Worm (Caenorhabditis elegans) whole organism, late embryonic: ENCODE results near the gene F13D11.3.

ENCODE experiments used
- C08G9.2 ChIP-seq: sonication (generic microtip); optimal IDR thresholded peaks from 2 replicates; lab custom pipeline; 2016; ENCODE audit warnings: mild to moderate bottlenecking, missing genetic modification characterization, moderate library complexity, missing compliant biosample characterization
- C38D4.7 ChIP-seq: fragments of 200-800 bp; sonication (Bioruptor generic); optimal IDR thresholded peaks from 2 replicates; lab custom pipeline; 2018; ENCODE audit warnings: mild to moderate bottlenecking, missing genetic modification characterization, moderate library complexity, missing compliant biosample characterization
- F13H6.1 ChIP-seq: sonication (generic microtip); optimal IDR thresholded peaks from 2 replicates; lab custom pipeline; 2016; ENCODE audit warnings: missing genetic modification characterization, missing compliant biosample characterization
- K09A11.1 ChIP-seq: sonication (generic microtip); optimal IDR thresholded peaks from 2 replicates; lab custom pipeline; 2017; ENCODE audit warnings: antibody characterized with exemption, mild to moderate bottlenecking, missing genetic modification characterization, missing compliant biosample characterization; ENCODE audit not compliant: insufficient read depth
- ceh-18 ChIP-seq: sonication (generic microtip); optimal IDR thresholded peaks from 2 replicates; lab custom pipeline; 2016; ENCODE audit warnings: missing genetic modification characterization, missing compliant biosample characterization
- ceh-2 ChIP-seq: sonication (generic microtip); optimal IDR thresholded peaks from 2 replicates; lab custom pipeline; 2016; ENCODE audit warnings: missing genotype, missing genetic modification characterization, missing compliant biosample characterization
- ceh-30 ChIP-seq: fragments of 150-350 bp; optimal IDR thresholded peaks from 2 replicates; lab custom pipeline; 2014; ENCODE audit warnings: missing biosample characterization, missing genetic modification characterization
- ceh-34 ChIP-seq: sonication (generic microtip); optimal IDR thresholded peaks from 2 replicates; lab custom pipeline; 2016; ENCODE audit warnings: mild to moderate bottlenecking, missing genetic modification characterization, missing compliant biosample characterization
- ceh-48 ChIP-seq: sonication (generic microtip); optimal IDR thresholded peaks from 2 replicates; lab custom pipeline; 2016; ENCODE audit warnings: missing genetic modification characterization, inconsistent platforms, missing compliant biosample characterization
- ceh-6 ChIP-seq: fragments of 200-800 bp; sonication (Bioruptor generic); optimal IDR thresholded peaks from 2 replicates; lab custom pipeline; 2018; ENCODE audit warnings: mild to moderate bottlenecking, missing genetic modification characterization, missing compliant biosample characterization
- ceh-9 ChIP-seq: sonication (generic microtip); optimal IDR thresholded peaks from 2 replicates; lab custom pipeline; 2016; ENCODE audit warnings: mild to moderate bottlenecking, missing genetic modification characterization, inconsistent platforms, missing compliant biosample characterization
- che-1 ChIP-seq: sonication (generic microtip); optimal IDR thresholded peaks from 2 replicates; lab custom pipeline; 2016; ENCODE audit warnings: mild to moderate bottlenecking, missing genetic modification characterization, missing compliant biosample characterization
- dve-1 ChIP-seq: sonication (generic microtip); optimal IDR thresholded peaks from 2 replicates; lab custom pipeline; 2017; ENCODE audit warnings: antibody characterized with exemption, mild to moderate bottlenecking, missing genetic modification characterization, missing compliant biosample characterization
- elt-2 ChIP-seq: sonication (generic microtip); optimal IDR thresholded peaks from 2 replicates; lab custom pipeline; 2016; ENCODE audit warnings: missing genetic modification reagents, missing genetic modification characterization, missing compliant biosample characterization
- elt-4 ChIP-seq: sonication (generic microtip); optimal IDR thresholded peaks from 2 replicates; lab custom pipeline; 2016; ENCODE audit warnings: missing genetic modification characterization, missing compliant biosample characterization
- ets-4 ChIP-seq: sonication (generic microtip); optimal IDR thresholded peaks from 2 replicates; lab custom pipeline; 2016; ENCODE audit warnings: missing genetic modification characterization, missing compliant biosample characterization
- eyg-1 ChIP-seq: sonication (generic microtip); optimal IDR thresholded peaks from 2 replicates; lab custom pipeline; 2016; ENCODE audit warnings: missing genotype, missing genetic modification characterization, missing compliant biosample characterization
- fkh-10 ChIP-seq: fragments of 150-350 bp; optimal IDR thresholded peaks from 2 replicates; lab custom pipeline; 2014; ENCODE audit warnings: missing biosample characterization, missing genetic modification reagents, missing genetic modification characterization
- fkh-6 ChIP-seq: sonication (generic microtip); optimal IDR thresholded peaks from 2 replicates; lab custom pipeline; 2016; ENCODE audit warnings: missing genetic modification characterization, missing compliant biosample characterization
- gmeb-2 ChIP-seq: sonication (generic microtip); optimal IDR thresholded peaks from 2 replicates; lab custom pipeline; 2016; ENCODE audit warnings: missing genetic modification characterization, inconsistent platforms, missing compliant biosample characterization
- hlh-6 ChIP-seq: sonication (generic microtip); optimal IDR thresholded peaks from 2 replicates; lab custom pipeline; 2016; ENCODE audit warnings: missing genotype, missing genetic modification characterization, missing compliant biosample characterization
- lim-6 ChIP-seq: sonication (generic microtip); optimal IDR thresholded peaks from 2 replicates; lab custom pipeline; 2016; ENCODE audit warnings: missing genetic modification characterization, missing compliant biosample characterization
- nfya-1 ChIP-seq: sonication (generic microtip); optimal IDR thresholded peaks from 2 replicates; lab custom pipeline; 2017; ENCODE audit warnings: missing genetic modification characterization, mild to moderate bottlenecking, missing compliant biosample characterization, antibody characterized with exemption, moderate library complexity
- nhr-11 ChIP-seq: fragments of 150-350 bp; optimal IDR thresholded peaks from 2 replicates; lab custom pipeline; 2014; ENCODE audit warnings: missing biosample characterization, missing genetic modification characterization
- odd-2 ChIP-seq: sonication (generic microtip); optimal IDR thresholded peaks from 2 replicates; lab custom pipeline; 2017; ENCODE audit warnings: antibody characterized with exemption, mild to moderate bottlenecking, missing genetic modification characterization, missing compliant biosample characterization
- pax-1 ChIP-seq: fragments of 150-350 bp; optimal IDR thresholded peaks from 2 replicates; lab custom pipeline; 2014; ENCODE audit warnings: missing biosample characterization, missing genetic modification characterization
- pha-4 ChIP-seq: fragments of 150-350 bp; optimal IDR thresholded peaks from 2 replicates; lab custom pipeline; 2018; ENCODE audit warnings: missing biosample characterization, missing genetic modification reagents, missing genetic modification characterization
- ref-2 ChIP-seq: sonication (generic microtip); optimal IDR thresholded peaks from 2 replicates; lab custom pipeline; 2016; ENCODE audit warnings: missing genetic modification characterization, missing compliant biosample characterization
- rnt-1 ChIP-seq: sonication (generic microtip); optimal IDR thresholded peaks from 2 replicates; lab custom pipeline; 2016; ENCODE audit warnings: missing genetic modification characterization, missing compliant biosample characterization
- sox-2 ChIP-seq: fragments of 200-800 bp; sonication (Bioruptor generic); IDR thresholded peaks from 2 replicates; pipeline ENCODE4 v1.3.6; 2022; ENCODE audit warnings: missing genetic modification reagents, missing genetic modification characterization, missing compliant biosample characterization
- sox-4 ChIP-seq: sonication (generic microtip); optimal IDR thresholded peaks from 2 replicates; lab custom pipeline; 2017; ENCODE audit warnings: mild to moderate bottlenecking, missing genetic modification characterization, inconsistent platforms, missing compliant biosample characterization
- syd-9 ChIP-seq: sonication (generic microtip); optimal IDR thresholded peaks from 2 replicates; lab custom pipeline; 2016; ENCODE audit warnings: mild to moderate bottlenecking, missing genetic modification characterization, moderate library complexity, missing compliant biosample characterization
- ttx-3 ChIP-seq: sonication (generic microtip); optimal IDR thresholded peaks from 2 replicates; lab custom pipeline; 2016; ENCODE audit warnings: missing genetic modification reagents, missing genetic modification characterization, missing compliant biosample characterization
- unc-3 ChIP-seq, 2 experiments: fragments of 200-800 bp in 1 of 2; sonication (Bioruptor generic) in 1 of 2; sonication (generic microtip) in 1 of 2; conservative IDR thresholded peaks in 1 of 2; optimal IDR thresholded peaks in 1 of 2; 2 replicates each; pipeline versions ENCODE4 v1.3.6 to Lab custom; 2016 to 2022; ENCODE audit warnings: missing compliant biosample characterization in 2 of 2, missing genetic modification characterization in 2 of 2, missing genetic modification reagents in 1 of 2
- unc-55 ChIP-seq: sonication (generic microtip); optimal IDR thresholded peaks from 2 replicates; lab custom pipeline; 2017; ENCODE audit warnings: missing biosample characterization, missing genetic modification reagents, missing genetic modification characterization
- zip-5 ChIP-seq: sonication (generic microtip); optimal IDR thresholded peaks from 2 replicates; lab custom pipeline; 2016; ENCODE audit warnings: missing genetic modification characterization, missing compliant biosample characterization
- ztf-16 ChIP-seq: sonication (generic microtip); optimal IDR thresholded peaks from 2 replicates; lab custom pipeline; 2017; ENCODE audit warnings: missing genetic modification characterization, missing compliant biosample characterization

Gene F13D11.3

DNA sequence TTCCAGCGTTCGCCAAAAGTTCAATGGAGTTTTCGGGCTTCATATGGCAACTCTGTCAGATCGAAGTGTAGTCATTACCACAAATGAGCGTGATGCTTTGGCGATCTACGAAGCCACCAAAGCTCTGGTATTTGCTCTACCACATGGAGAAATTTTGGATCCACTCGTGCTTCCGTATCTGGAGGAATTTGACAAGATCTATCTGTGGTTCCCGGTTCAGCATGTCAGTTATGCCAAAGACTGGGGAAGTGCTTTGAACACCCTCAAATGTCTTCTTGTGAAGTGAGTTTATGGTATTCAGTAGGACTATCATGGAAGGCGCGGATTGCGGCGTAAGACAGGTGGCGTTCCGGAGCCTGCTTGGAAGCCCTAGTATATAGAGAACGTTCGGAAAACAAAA lies 11.3 kb downstream of the F13D11.3 start:
- TF ChIP-seq C08G9.2 (tag; lab: Kevin White, UChicago) = no peak
- TF ChIP-seq unc-55 = no peak
- TF ChIP-seq che-1 = no peak
- TF ChIP-seq odd-2 (tag; lab: Kevin White, UChicago) = no peak
- TF ChIP-seq ceh-48 = no peak
- TF ChIP-seq ttx-3 = no peak
- TF ChIP-seq nhr-11 (tag; lab: Kevin White, UChicago) = no peak
- no peak for TF ChIP-seq pax-1 (tag; lab: Kevin White, UChicago)
- TF ChIP-seq syd-9 (tag; lab: Kevin White, UChicago) = no peak
- no peak for TF ChIP-seq ceh-9 (tag; lab: Kevin White, UChicago)
- TF ChIP-seq ref-2 (tag; lab: Kevin White, UChicago) = no peak
- TF ChIP-seq pha-4 (tag; lab: Kevin White, UChicago) = no peak
- no peak for TF ChIP-seq K09A11.1 (tag; lab: Kevin White, UChicago)
- no peak for TF ChIP-seq ztf-16 (tag; lab: Kevin White, UChicago)
- TF ChIP-seq, all 69 proteins: peak for 0

DNA sequence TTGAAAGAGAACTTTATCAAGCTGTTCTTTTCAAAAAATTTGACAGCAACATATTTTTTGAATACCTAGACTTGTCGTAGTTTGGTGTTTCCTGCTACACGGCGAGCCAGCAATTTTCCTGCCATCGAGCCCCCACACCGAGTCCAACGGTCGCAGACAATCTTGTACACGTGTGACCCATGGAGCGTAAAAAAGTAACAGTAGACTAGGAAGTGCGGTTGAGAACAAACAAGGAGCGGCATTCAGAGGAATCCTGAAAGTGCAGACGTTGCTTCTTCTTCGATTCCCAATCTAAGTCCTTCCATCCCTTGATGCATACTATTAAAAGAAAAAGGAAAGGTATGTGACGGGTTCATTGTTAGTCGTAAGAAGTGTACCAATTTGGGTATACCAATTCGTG lies 14.8 kb downstream of the F13D11.3 start, which contains the start of gene twnk-1:
TSS of gene twnk-1 (plus strand) at position 301 of the 400 bp plus-strand sequence.
- no peak for TF ChIP-seq ceh-2
- TF ChIP-seq unc-3 (GFP tag; conservative IDR thresholded peaks at IDR 0.05; lab: Robert Waterston, UW) = no peak
- TF ChIP-seq unc-3 (tag; optimal IDR thresholded peaks at IDR 0.05; lab: Kevin White, UChicago) = no peak
- no peak for TF ChIP-seq pha-4 (tag; lab: Kevin White, UChicago)
- TF ChIP-seq F13H6.1 (tag; lab: Kevin White, UChicago) = no peak
- no peak for TF ChIP-seq C08G9.2 (tag; lab: Kevin White, UChicago)
- no peak for TF ChIP-seq rnt-1 (tag; lab: Kevin White, UChicago)

ce11 chrX:5787861-5788260 lies 17.9 kb downstream of the F13D11.3 start, which contains the start of gene F46G11.2:
TSS of gene F46G11.2 (plus strand) at chrX:5788161.
- no peak for TF ChIP-seq pha-4 (tag; lab: Kevin White, UChicago)

ce11 chrX:5786193-5786592 lies 19.5 kb downstream of the F13D11.3 start, which contains the start of gene F46G11.6:
TSS of gene F46G11.6 (plus strand) at chrX:5786493.
- TF ChIP-seq sox-4 (tag; lab: Kevin White, UChicago) (no peak), ceh-6 (GFP tag; lab: Kevin White, UChicago) (no peak), dve-1 (no peak)
- TF ChIP-seq, all 69 proteins: peak for 0

- TF ChIP-seq K09A11.1 (tag; lab: Kevin White, UChicago) (no peak), unc-55 (no peak), elt-2 (tag; lab: Kevin White, UChicago) (peak; percentile 0), F13H6.1 (tag; lab: Kevin White, UChicago) (no peak), ceh-18 (no peak), ets-4 (tag; lab: Kevin White, UChicago) (no peak)
Measured at ce11 chrX:5782153-5782552, 23.6 kb downstream of the F13D11.3 start, which contains the start of gene gakh-1. TSS of gene gakh-1 (plus strand) at chrX:5782499.

DNA sequence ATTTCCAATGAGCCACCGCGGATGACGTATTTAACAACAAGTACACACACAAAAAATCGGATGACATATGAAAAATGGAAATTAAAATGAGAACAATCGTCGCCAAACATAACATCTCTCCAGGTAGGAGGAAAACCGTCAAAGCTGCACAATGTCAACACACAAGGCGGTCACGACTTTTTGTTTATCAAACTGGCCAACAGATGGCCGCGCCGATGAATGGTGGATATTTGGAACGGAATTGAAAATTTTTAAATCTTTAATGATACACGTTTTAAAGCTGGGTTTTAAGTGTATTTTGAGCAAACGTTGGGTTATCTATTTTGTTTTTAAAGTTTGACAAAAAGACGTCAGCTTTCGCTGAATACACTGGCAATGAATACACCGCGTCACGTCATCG lies 24.4 kb downstream of the F13D11.3 start:
- TF ChIP-seq fkh-10 (GFP tag; lab: Kevin White, UChicago) (no peak), eyg-1 (no peak), nfya-1 (tag; lab: Kevin White, UChicago) (no peak), gmeb-2 (tag; lab: Kevin White, UChicago) (no peak), lim-6 (no peak), zip-5 (tag; lab: Kevin White, UChicago) (no peak), F13H6.1 (tag; lab: Kevin White, UChicago) (no peak), sox-2 (GFP tag; lab: Robert Waterston, UW) (no peak), unc-3 (GFP tag; conservative IDR thresholded peaks at IDR 0.05; lab: Robert Waterston, UW) (no peak), unc-3 (tag; optimal IDR thresholded peaks at IDR 0.05; lab: Kevin White, UChicago) (no peak), ceh-34 (tag; lab: Kevin White, UChicago) (no peak), ttx-3 (no peak), ref-2 (tag; lab: Kevin White, UChicago) (no peak), hlh-6 (tag; lab: Kevin White, UChicago) (no peak), C38D4.7 (GFP tag; lab: Kevin White, UChicago) (no peak), odd-2 (tag; lab: Kevin White, UChicago) (no peak), fkh-6 (no peak), elt-4 (tag; lab: Kevin White, UChicago) (no peak), ceh-30 (tag; lab: Kevin White, UChicago) (no peak)
